Fruit fly (Drosophila melanogaster) ovary, adult (tissue): Measurements from ENCODE around the gene Rpn11.
A peak's percentile ranks its signal among the peaks of the same experiment; 100 is the strongest.

ENCODE experiments used
- CG17801 ChIP-seq: fragments of 200-800 bp; optimal IDR thresholded peaks from 2 replicates; lab custom pipeline; 2019; ENCODE audit warnings: missing biosample characterization, mild to moderate bottlenecking, missing genetic modification characterization, moderate library complexity; ENCODE audit not compliant: partially characterized antibody

The Rpn11 gene

dm6 chr2L:5058094-5058493 lies 1.5 kb downstream of the Rpn11 start, which contains the start of gene Nepl3:
Gene Nepl3 (minus strand): TSS chr2L:5058248.
- TF ChIP-seq CG17801 (GFP tag; lab: Kevin White, UChicago), result no peak

- TF ChIP-seq CG17801 (GFP tag; lab: Kevin White, UChicago), result no peak
Observed at dm6 chr2L:5055528-5055927, 4.1 kb downstream of the Rpn11 start.

dm6 chr2L:5054953-5055352 lies 4.6 kb downstream of the Rpn11 start, which contains the start of the genes CG14036 and His3.3A:
Gene CG14036 (minus strand): TSS chr2L:5055016.
Gene His3.3A (plus strand): TSS chr2L:5055058.
- TF ChIP-seq CG17801 (GFP tag; lab: Kevin White, UChicago), result peak; percentile 35

- TF ChIP-seq CG17801 (GFP tag; lab: Kevin White, UChicago), result no peak
Observed at dm6 chr2L:5052994-5053393, 6.6 kb downstream of the Rpn11 start, which contains the start of gene eIF3h. Gene eIF3h (minus strand): TSS chr2L:5053094.

- peak; percentile 76 for TF ChIP-seq CG17801 (GFP tag; lab: Kevin White, UChicago)
Observed at dm6 chr2L:5052367-5052914, 7.1 kb downstream of the Rpn11 start, which contains the start of gene senju. Gene senju (plus strand): TSS chr2L:5052843.

dm6 chr2L:5050825-5051224 lies 8.8 kb downstream of the Rpn11 start, which contains the start of gene CG9121:
Gene CG9121 (minus strand): TSS chr2L:5051062.
- no peak for TF ChIP-seq CG17801 (GFP tag; lab: Kevin White, UChicago)

dm6 chr2L:5049974-5050373 lies 9.6 kb downstream of the Rpn11 start:
- TF ChIP-seq CG17801 (GFP tag; lab: Kevin White, UChicago), result no peak

dm6 chr2L:5046261-5046660 lies 13.3 kb downstream of the Rpn11 start:
- TF ChIP-seq CG17801 (GFP tag; lab: Kevin White, UChicago), result no peak

dm6 chr2L:5044892-5045619 lies 14.5 kb downstream of the Rpn11 start:
- TF ChIP-seq CG17801 (GFP tag; lab: Kevin White, UChicago), result no peak

dm6 chr2L:5044361-5044891 lies 15.2 kb downstream of the Rpn11 start, which contains the start of gene CG31650:
Gene CG31650 (minus strand): TSS chr2L:5044712.
- no peak for TF ChIP-seq CG17801 (GFP tag; lab: Kevin White, UChicago)

- TF ChIP-seq CG17801 (GFP tag; lab: Kevin White, UChicago), result no peak
Observed at dm6 chr2L:5043495-5044146, 16.0 kb downstream of the Rpn11 start.

- TF ChIP-seq CG17801 (GFP tag; lab: Kevin White, UChicago), result peak; percentile 58
Observed at dm6 chr2L:5043043-5043442, 16.5 kb downstream of the Rpn11 start, which contains the start of the genes CG33995, CG44000 and CG44001. Gene CG33995 (plus strand): TSS chr2L:5043270. Gene CG44000 (plus strand): TSS chr2L:5043270. Gene CG44001 (plus strand): TSS chr2L:5043270.

- no peak for TF ChIP-seq CG17801 (GFP tag; lab: Kevin White, UChicago)
Observed at dm6 chr2L:5042076-5042475, 17.5 kb downstream of the Rpn11 start.

- TF ChIP-seq CG17801 (GFP tag; lab: Kevin White, UChicago), result no peak
Observed at dm6 chr2L:5037402-5037860, 22.2 kb downstream of the Rpn11 start, which contains the start of the genes CG14042 and SP555. Gene CG14042 (plus strand): TSS chr2L:5037709. Gene SP555 (plus strand): TSS chr2L:5037709.
